Worm (Caenorhabditis elegans) whole organism, L4 larva: ENCODE measurements around the gene ZC155.2.

ENCODE experiments used
- daf-19 ChIP-seq: fragments of 200-800 bp; sonication (Bioruptor generic); conservative IDR thresholded peaks from 2 replicates; pipeline ENCODE4 v1.3.6; 2022; ENCODE audit warnings: missing genetic modification characterization, missing compliant biosample characterization
- egl-27 ChIP-seq: sonication (generic microtip); optimal IDR thresholded peaks from 3 replicates; lab custom pipeline; 2017; ENCODE audit warnings: missing biosample characterization, missing genetic modification reagents, missing genetic modification characterization
- ztf-11 ChIP-seq: fragments of 150-350 bp; optimal IDR thresholded peaks from 2 replicates; lab custom pipeline; 2014; ENCODE audit warnings: missing biosample characterization, missing genetic modification characterization

- no peak for TF ChIP-seq daf-19 (GFP tag; lab: Robert Waterston, UW)
- TF ChIP-seq ztf-11: no peak
- TF ChIP-seq egl-27: no peak
Measured at ce11 chrIII:5195690-5196089, 23.1 kb upstream of the ZC155.2 start, which contains the start of gene moc-6.
